Worm (Caenorhabditis elegans): ENCODE measurements around the gene gipc-1.

ce11 chrIII:4905405-4905804 lies 34.8 kb downstream of the gipc-1 start, which contains the start of gene F26F4.8:
- TF ChIP-seq mcd-1 (GFP tag; IDR thresholded peaks at IDR 0.05) (no peak), ceh-100 (GFP tag; IDR thresholded peaks at IDR 0.05) (no peak), efl-1 (GFP tag; optimal IDR thresholded peaks at IDR 0.05) (peak; percentile 20), nhr-90 (tag; optimal IDR thresholded peaks at IDR 0.05) (no peak), ama-1 (optimal IDR thresholded peaks at IDR 0.05) (no peak), ama-1 (GFP tag; optimal IDR thresholded peaks at IDR 0.05) (no peak), snpc-4 (GFP tag; optimal IDR thresholded peaks at IDR 0.05) (no peak), snpc-4 (tag; optimal IDR thresholded peaks at IDR 0.05) (no peak), lin-40 (tag; optimal IDR thresholded peaks at IDR 0.05) (no peak), pha-4 (tag; optimal IDR thresholded peaks at IDR 0.05) (no peak), ets-4 (GFP tag; optimal IDR thresholded peaks at IDR 0.05) (no peak), dox-1 (GFP tag; IDR thresholded peaks at IDR 0.05) (peak; percentile 43; the same call in 1 of the 2 replicates), lag-1 (GFP tag; IDR thresholded peaks at IDR 0.05) (no peak), mxl-1 (tag; optimal IDR thresholded peaks at IDR 0.05) (no peak), atf-7 (tag; optimal IDR thresholded peaks at IDR 0.05) (no peak)

Data from whole organism, young adult.